Worm (Caenorhabditis elegans): ENCODE measurements around the gene fbxa-185.

The fbxa-185 gene

ce11 chrV:17331340-17331739 is at the start of gene fbxa-185:
TSS of gene fbxa-185 (plus strand) at chrV:17331640.
- TF ChIP-seq ceh-83 (GFP tag; optimal IDR thresholded peaks at IDR 0.05) = no peak
- no peak for TF ChIP-seq unc-39 (tag; optimal IDR thresholded peaks at IDR 0.05)
- TF ChIP-seq mls-2 (tag; optimal IDR thresholded peaks at IDR 0.05) = no peak
- no peak for TF ChIP-seq lsy-2 (tag; optimal IDR thresholded peaks at IDR 0.05)
- no peak for TF ChIP-seq sptf-1 (tag; optimal IDR thresholded peaks at IDR 0.05)
- no peak for TF ChIP-seq lin-32 (GFP tag; optimal IDR thresholded peaks at IDR 0.05)
- no peak for TF ChIP-seq pha-4 (tag; optimal IDR thresholded peaks at IDR 0.05)
- no peak for TF ChIP-seq unc-62 (GFP tag; optimal IDR thresholded peaks at IDR 0.05)
- no peak for TF ChIP-seq mab-5 (tag; optimal IDR thresholded peaks at IDR 0.05)
- no peak for TF ChIP-seq ham-2 (GFP tag; optimal IDR thresholded peaks at IDR 0.05)
- TF ChIP-seq elt-3 (tag; optimal IDR thresholded peaks at IDR 0.05) = no peak
- no peak for TF ChIP-seq nhr-237 (tag; optimal IDR thresholded peaks at IDR 0.05)
- TF ChIP-seq drap-1 (GFP tag; optimal IDR thresholded peaks at IDR 0.05) = no peak
- TF ChIP-seq zip-8 (tag; optimal IDR thresholded peaks at IDR 0.05) = no peak
- TF ChIP-seq elt-1 (tag; optimal IDR thresholded peaks at IDR 0.05; ENCODE audit: borderline replicate concordance, insufficient read depth) = no peak

- TF ChIP-seq nhr-237 (tag; optimal IDR thresholded peaks at IDR 0.05) (no peak), elt-3 (tag; optimal IDR thresholded peaks at IDR 0.05) (no peak), flh-1 (GFP tag; optimal IDR thresholded peaks at IDR 0.05) (no peak)
These were observed 47.3 kb upstream of the fbxa-185 start for ce11 chrV:17284159-17284558.

ce11 chrV:17292740-17293139 is 38.7 kb upstream of the fbxa-185 start:
- TF ChIP-seq snpc-4 (tag; optimal IDR thresholded peaks at IDR 0.05) = no peak
- TF ChIP-seq M03D4.4 (tag; optimal IDR thresholded peaks at IDR 0.05) = no peak
- no peak for TF ChIP-seq zip-8 (tag; optimal IDR thresholded peaks at IDR 0.05)
- TF ChIP-seq nhr-237 (tag; optimal IDR thresholded peaks at IDR 0.05) = no peak
- no peak for TF ChIP-seq hlh-1 (tag; optimal IDR thresholded peaks at IDR 0.05)

- no peak for TF ChIP-seq elt-3 (tag; optimal IDR thresholded peaks at IDR 0.05)
- no peak for TF ChIP-seq snpc-4 (tag; optimal IDR thresholded peaks at IDR 0.05)
- TF ChIP-seq mab-5 (tag; optimal IDR thresholded peaks at IDR 0.05) = no peak
- no peak for TF ChIP-seq flh-1 (GFP tag; optimal IDR thresholded peaks at IDR 0.05)
- TF ChIP-seq nhr-76 (tag; optimal IDR thresholded peaks at IDR 0.05) = no peak
- no peak for TF ChIP-seq mep-1 (tag; optimal IDR thresholded peaks at IDR 0.05)
- TF ChIP-seq unc-39 (tag; optimal IDR thresholded peaks at IDR 0.05) = no peak
- TF ChIP-seq sem-2 (GFP tag; optimal IDR thresholded peaks at IDR 0.05) = no peak
- TF ChIP-seq lin-13 (tag; optimal IDR thresholded peaks at IDR 0.05) = no peak
- no peak for TF ChIP-seq tbx-8 (GFP tag; optimal IDR thresholded peaks at IDR 0.05)
- TF ChIP-seq lin-32 (GFP tag; optimal IDR thresholded peaks at IDR 0.05) = no peak
- no peak for TF ChIP-seq blmp-1 (tag; optimal IDR thresholded peaks at IDR 0.05)
- no peak for TF ChIP-seq cnd-1 (tag; optimal IDR thresholded peaks at IDR 0.05)
- TF ChIP-seq ces-1 (GFP tag; optimal IDR thresholded peaks at IDR 0.05) = no peak
- TF ChIP-seq hlh-1 (tag; optimal IDR thresholded peaks at IDR 0.05) = no peak
- no peak for TF ChIP-seq nhr-237 (tag; optimal IDR thresholded peaks at IDR 0.05)
These were observed 35.0 kb upstream of the fbxa-185 start for ce11 chrV:17296443-17296842.

ce11 chrV:17298657-17299056 is 32.8 kb upstream of the fbxa-185 start:
- TF ChIP-seq ceh-43 (GFP tag; optimal IDR thresholded peaks at IDR 0.05) (no peak), drap-1 (GFP tag; optimal IDR thresholded peaks at IDR 0.05) (no peak), elt-1 (tag; optimal IDR thresholded peaks at IDR 0.05; ENCODE audit: borderline replicate concordance, insufficient read depth) (no peak), lin-32 (GFP tag; optimal IDR thresholded peaks at IDR 0.05) (no peak), ceh-83 (GFP tag; optimal IDR thresholded peaks at IDR 0.05) (no peak), snpc-4 (tag; optimal IDR thresholded peaks at IDR 0.05) (no peak), bed-3 (GFP tag; optimal IDR thresholded peaks at IDR 0.05) (no peak), unc-62 (GFP tag; optimal IDR thresholded peaks at IDR 0.05) (no peak), nhr-76 (tag; optimal IDR thresholded peaks at IDR 0.05) (no peak), ham-2 (GFP tag; optimal IDR thresholded peaks at IDR 0.05) (no peak), M03D4.4 (tag; optimal IDR thresholded peaks at IDR 0.05) (no peak), unc-120 (tag; optimal IDR thresholded peaks at IDR 0.05; ENCODE audit: poor library complexity, severe bottlenecking) (no peak), unc-39 (tag; optimal IDR thresholded peaks at IDR 0.05) (no peak), zip-8 (tag; optimal IDR thresholded peaks at IDR 0.05) (no peak)

All from whole organism, mixed stage, embryonic.